Worm (Caenorhabditis elegans): ENCODE measurements around the gene F10E9.4.

DNA sequence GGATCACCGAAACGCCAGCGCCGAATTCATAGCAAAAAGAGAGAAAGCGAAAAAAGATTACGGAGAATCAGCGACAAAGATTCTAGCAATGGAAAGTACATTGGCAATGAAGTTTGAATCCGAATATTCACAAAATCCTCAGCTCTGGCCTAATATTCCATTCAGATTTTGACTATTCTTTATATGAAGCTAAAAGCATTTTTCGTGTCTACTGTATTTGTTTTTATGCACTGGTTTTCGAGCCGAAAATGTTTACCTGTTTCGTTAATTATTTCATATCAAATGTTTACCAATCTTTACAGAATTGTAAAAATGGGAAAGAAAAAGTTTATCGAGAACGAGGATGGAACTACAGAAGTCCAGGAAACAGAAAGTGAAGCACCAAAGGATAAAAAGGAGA is at the start of gene F10E9.4:
- TF ChIP-seq F13C5.2 (tag; optimal IDR thresholded peaks at IDR 0.05) (no peak), flt-1 (GFP tag; IDR thresholded peaks at IDR 0.05) (no peak), ama-1 (optimal IDR thresholded peaks at IDR 0.05) (no peak), tbx-37 (GFP tag; conservative IDR thresholded peaks at IDR 0.05) (no peak), ceh-36 (tag; optimal IDR thresholded peaks at IDR 0.05) (no peak), tbx-11 (GFP tag; IDR thresholded peaks at IDR 0.05) (no peak), B0310.2 (tag; optimal IDR thresholded peaks at IDR 0.05) (no peak), tra-4 (tag; optimal IDR thresholded peaks at IDR 0.05) (no peak), hnd-1 (tag; optimal IDR thresholded peaks at IDR 0.05) (no peak), aly-1 (tag; optimal IDR thresholded peaks at IDR 0.05) (no peak), ets-7 (tag; optimal IDR thresholded peaks at IDR 0.05) (no peak)

All from whole organism, early embryonic.